Fruit fly (Drosophila melanogaster): ENCODE data around the gene Osi2.

Osi2 gene

dm6 chr3R:6203000-6203399, 6.2 kb upstream of the Osi2 start:
- TF ChIP-seq CG32006 (GFP tag; optimal IDR thresholded peaks at IDR 0.05) (peak; percentile 24), Blimp-1 (GFP tag; optimal IDR thresholded peaks at IDR 0.05) (peak; percentile 39), CG1621 (tag; optimal IDR thresholded peaks at IDR 0.05) (no peak), CG6276 (GFP tag; optimal IDR thresholded peaks at IDR 0.05) (peak; percentile 33), fkh (GFP tag; optimal IDR thresholded peaks at IDR 0.05) (peak; percentile 64), Eip75B (GFP tag; optimal IDR thresholded peaks at IDR 0.05) (no peak), CG11762 (GFP tag; optimal IDR thresholded peaks at IDR 0.05; ENCODE audit: insufficient read depth) (no peak), CG6163 (GFP tag; IDR thresholded peaks at IDR 0.05) (no peak), esn (GFP tag; optimal IDR thresholded peaks at IDR 0.05) (no peak), achi (GFP tag; optimal IDR thresholded peaks at IDR 0.05) (no peak), Hr4 (GFP tag; optimal IDR thresholded peaks at IDR 0.05) (no peak), CG6808 (GFP tag; optimal IDR thresholded peaks at IDR 0.05) (no peak), salr (GFP tag; optimal IDR thresholded peaks at IDR 0.05) (no peak), Eip93F (GFP tag; optimal IDR thresholded peaks at IDR 0.05) (no peak), CG8319 (GFP tag; optimal IDR thresholded peaks at IDR 0.05) (no peak), CG3919 (GFP tag; optimal IDR thresholded peaks at IDR 0.05) (no peak), spab (GFP tag; optimal IDR thresholded peaks at IDR 0.05) (no peak), Hr38 (GFP tag; optimal IDR thresholded peaks at IDR 0.05) (no peak), Met (GFP tag; optimal IDR thresholded peaks at IDR 0.05) (no peak), OdsH (GFP tag; optimal IDR thresholded peaks at IDR 0.05) (no peak), dsx (GFP tag; optimal IDR thresholded peaks at IDR 0.05; ENCODE audit: poor library complexity, severe bottlenecking) (no peak), CG9139 (GFP tag; optimal IDR thresholded peaks at IDR 0.05) (no peak), eg (GFP tag; IDR thresholded peaks at IDR 0.05) (peak; percentile 30; the same call in 1 of the 3 replicates)

- TF ChIP-seq achi (GFP tag; optimal IDR thresholded peaks at IDR 0.05): peak; percentile 30
- peak; percentile 71 for TF ChIP-seq Hr4 (GFP tag; optimal IDR thresholded peaks at IDR 0.05)
- TF ChIP-seq CG3032 (tag; optimal IDR thresholded peaks at IDR 0.05): no peak
- TF ChIP-seq Lpt (GFP tag; optimal IDR thresholded peaks at IDR 0.05): no peak
- TF ChIP-seq vri (GFP tag; optimal IDR thresholded peaks at IDR 0.05): no peak
- TF ChIP-seq acj6 (GFP tag; optimal IDR thresholded peaks at IDR 0.05): peak; percentile 27
- TF ChIP-seq CG7368 (GFP tag; optimal IDR thresholded peaks at IDR 0.05): no peak
- TF ChIP-seq Met (GFP tag; optimal IDR thresholded peaks at IDR 0.05): peak; percentile 53
- TF ChIP-seq CG10631 (GFP tag; optimal IDR thresholded peaks at IDR 0.05): peak; percentile 25
- no peak for TF ChIP-seq CG9139 (GFP tag; optimal IDR thresholded peaks at IDR 0.05)
- TF ChIP-seq CG8632 (GFP tag; optimal IDR thresholded peaks at IDR 0.05): peak; percentile 37
- peak; percentile 7 for TF ChIP-seq CG6792 (GFP tag; optimal IDR thresholded peaks at IDR 0.05)
- peak; percentile 78 for TF ChIP-seq CG32006 (GFP tag; optimal IDR thresholded peaks at IDR 0.05)
- TF ChIP-seq Eip78C (GFP tag): peak; percentile 78
- peak; percentile 57 for TF ChIP-seq CG4318 (GFP tag; optimal IDR thresholded peaks at IDR 0.05)
- TF ChIP-seq eg (GFP tag; IDR thresholded peaks at IDR 0.05): no peak
- TF ChIP-seq pdm3 (GFP tag; optimal IDR thresholded peaks at IDR 0.05): peak; percentile 44
- no peak for TF ChIP-seq Hr38 (GFP tag; optimal IDR thresholded peaks at IDR 0.05)
- no peak for TF ChIP-seq CG8319 (GFP tag; optimal IDR thresholded peaks at IDR 0.05)
- no peak for TF ChIP-seq CG16779 (tag; optimal IDR thresholded peaks at IDR 0.05)
- no peak for TF ChIP-seq CG6808 (GFP tag; optimal IDR thresholded peaks at IDR 0.05)
- TF ChIP-seq CG1621 (tag; optimal IDR thresholded peaks at IDR 0.05): no peak
- no peak for TF ChIP-seq fd85E (GFP tag; optimal IDR thresholded peaks at IDR 0.05)
- TF ChIP-seq fkh (GFP tag; optimal IDR thresholded peaks at IDR 0.05): no peak
- peak; percentile 44 for TF ChIP-seq Sox14 (GFP tag; optimal IDR thresholded peaks at IDR 0.05)
- TF ChIP-seq cyc (GFP tag; optimal IDR thresholded peaks at IDR 0.05): no peak
- peak; percentile 43 for TF ChIP-seq CG34406 (GFP tag; optimal IDR thresholded peaks at IDR 0.05)
- TF ChIP-seq Ets21C (GFP tag; optimal IDR thresholded peaks at IDR 0.05): peak; percentile 31
- TF ChIP-seq Hr39 (GFP tag; optimal IDR thresholded peaks at IDR 0.05): peak; percentile 55
- TF ChIP-seq CG6163 (GFP tag; IDR thresholded peaks at IDR 0.05): 0 out of 3 replicates have a peak, but pooled peaks have one; percentile 11
- peak; percentile 18 for TF ChIP-seq lz (GFP tag; optimal IDR thresholded peaks at IDR 0.05)
- TF ChIP-seq CG11762 (GFP tag; optimal IDR thresholded peaks at IDR 0.05; ENCODE audit: insufficient read depth): no peak
- no peak for TF ChIP-seq fd59A (GFP tag; optimal IDR thresholded peaks at IDR 0.05)
- peak; percentile 31 for TF ChIP-seq dac (GFP tag; optimal IDR thresholded peaks at IDR 0.05)
- peak; percentile 59 for TF ChIP-seq CG15336 (GFP tag; IDR thresholded peaks at IDR 0.05)
- TF ChIP-seq esn (GFP tag; optimal IDR thresholded peaks at IDR 0.05): peak; percentile 56
- no peak for TF ChIP-seq CG11294 (GFP tag; IDR thresholded peaks at IDR 0.05)
- peak; percentile 40 for TF ChIP-seq CG6276 (GFP tag; optimal IDR thresholded peaks at IDR 0.05)
Measured at dm6 chr3R:6210266-6211040, 1.3 kb downstream of the Osi2 start.

Data from whole organism, prepupa.